Worm (Caenorhabditis elegans) whole organism, early embryonic: ENCODE data around the gene tsp-10.

Experiments
- B0310.2 ChIP-seq: sonication (generic microtip); optimal IDR thresholded peaks from 2 replicates; lab custom pipeline; 2016; ENCODE audit warnings: mild to moderate bottlenecking, missing genetic modification characterization, missing compliant biosample characterization
- F13C5.2 ChIP-seq: sonication (generic microtip); optimal IDR thresholded peaks from 2 replicates; lab custom pipeline; 2017; ENCODE audit warnings: mild to moderate bottlenecking, missing genetic modification characterization, inconsistent platforms, missing compliant biosample characterization
- aly-1 ChIP-seq: sonication (generic microtip); optimal IDR thresholded peaks from 2 replicates; lab custom pipeline; 2016; ENCODE audit warnings: missing genetic modification characterization, missing compliant biosample characterization
- ama-1 ChIP-seq: fragments of 150-350 bp; optimal IDR thresholded peaks from 2 replicates; lab custom pipeline; 2014
- ceh-13 ChIP-seq: fragments of 200-800 bp; sonication (Bioruptor generic); optimal IDR thresholded peaks from 2 replicates; lab custom pipeline; 2018; ENCODE audit warnings: mild to moderate bottlenecking, missing genetic modification characterization, missing compliant biosample characterization
- ceh-36 ChIP-seq: sonication (generic microtip); optimal IDR thresholded peaks from 2 replicates; lab custom pipeline; 2016; ENCODE audit warnings: missing genetic modification characterization, inconsistent platforms, missing compliant biosample characterization
- ets-7 ChIP-seq: sonication (generic microtip); optimal IDR thresholded peaks from 2 replicates; lab custom pipeline; 2016; ENCODE audit warnings: missing genotype, missing genetic modification characterization, missing compliant biosample characterization
- flt-1 ChIP-seq: fragments of 200-800 bp; sonication (Bioruptor generic); IDR thresholded peaks from 2 replicates; pipeline ENCODE4 v1.3.6; 2022; ENCODE audit warnings: missing genetic modification characterization, missing compliant biosample characterization
- hmbx-1 ChIP-seq: sonication (generic microtip); optimal IDR thresholded peaks from 2 replicates; lab custom pipeline; 2016; ENCODE audit warnings: mild to moderate bottlenecking, missing genetic modification characterization, missing compliant biosample characterization
- hmg-4 ChIP-seq: fragments of 200-800 bp; sonication (Bioruptor generic); optimal IDR thresholded peaks from 2 replicates; lab custom pipeline; 2018; ENCODE audit warnings: mild to moderate bottlenecking, missing genetic modification characterization, missing compliant biosample characterization
- hnd-1 ChIP-seq: sonication (generic microtip); optimal IDR thresholded peaks from 2 replicates; lab custom pipeline; 2016; ENCODE audit warnings: missing genetic modification characterization, missing compliant biosample characterization
- pes-1 ChIP-seq: fragments of 200-800 bp; sonication (Bioruptor generic); IDR thresholded peaks from 2 replicates; pipeline ENCODE4 v1.3.6; 2022; ENCODE audit warnings: missing genetic modification reagents, missing genetic modification characterization, missing compliant biosample characterization
- scrt-1 ChIP-seq: fragments of 200-800 bp; sonication (Bioruptor generic); IDR thresholded peaks from 2 replicates; pipeline ENCODE4 v1.3.6; 2022; ENCODE audit warnings: missing genetic modification characterization, missing compliant biosample characterization
- sea-1 ChIP-seq: fragments of 200-800 bp; sonication (Bioruptor generic); conservative IDR thresholded peaks from 2 replicates; pipeline ENCODE4 v1.3.6; 2022; ENCODE audit warnings: missing genetic modification characterization, missing compliant biosample characterization
- tbx-11 ChIP-seq: fragments of 200-800 bp; sonication (Bioruptor generic); IDR thresholded peaks from 2 replicates; pipeline ENCODE4 v1.3.6; 2022; ENCODE audit warnings: missing genetic modification characterization, missing compliant biosample characterization
- tbx-37 ChIP-seq: fragments of 200-800 bp; sonication (Bioruptor generic); conservative IDR thresholded peaks from 2 replicates; pipeline ENCODE4 v1.3.6; 2022; ENCODE audit warnings: missing genetic modification reagents, missing genetic modification characterization, missing compliant biosample characterization
- tra-4 ChIP-seq: sonication (generic microtip); optimal IDR thresholded peaks from 2 replicates; lab custom pipeline; 2017; ENCODE audit warnings: missing genetic modification characterization, missing compliant biosample characterization

Gene tsp-10

DNA sequence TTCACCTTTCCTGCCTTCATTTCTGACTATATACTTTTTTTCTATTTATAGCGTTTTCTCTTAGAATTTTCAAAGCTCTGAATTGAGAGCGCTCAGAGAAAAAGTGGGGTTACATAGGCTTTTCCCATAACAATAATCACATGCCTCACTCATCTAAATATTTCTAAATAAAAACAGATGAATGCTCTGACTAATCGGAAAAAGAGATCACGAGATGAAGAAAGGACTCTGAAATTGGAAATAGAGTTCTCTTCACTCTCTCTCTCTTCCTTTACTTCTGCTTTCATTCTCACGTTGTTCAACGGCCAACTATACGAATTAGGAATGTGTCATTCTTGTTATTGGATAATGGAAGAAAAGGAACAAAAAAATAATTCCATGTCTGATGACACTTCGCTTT, 29.3 kb upstream of the tsp-10 start:
- TF ChIP-seq ama-1 (lab: Kevin White, UChicago) (no peak), scrt-1 (GFP tag; lab: Robert Waterston, UW) (no peak), hnd-1 (tag; lab: Kevin White, UChicago) (no peak), ceh-13 (GFP tag; lab: Kevin White, UChicago) (no peak), ets-7 (tag; lab: Kevin White, UChicago) (no peak), B0310.2 (tag; lab: Kevin White, UChicago) (no peak), ceh-36 (no peak), flt-1 (GFP tag; lab: Robert Waterston, UW) (no peak), aly-1 (tag; lab: Kevin White, UChicago) (no peak), tra-4 (tag; lab: Kevin White, UChicago) (no peak), F13C5.2 (no peak), hmg-4 (GFP tag; lab: Kevin White, UChicago) (no peak), hmbx-1 (tag; lab: Kevin White, UChicago) (no peak), pes-1 (GFP tag; lab: Robert Waterston, UW) (no peak)

- TF ChIP-seq sea-1 (GFP tag; lab: Robert Waterston, UW): no peak
- no peak for TF ChIP-seq hmg-4 (GFP tag; lab: Kevin White, UChicago)
- TF ChIP-seq scrt-1 (GFP tag; lab: Robert Waterston, UW): no peak
- no peak for TF ChIP-seq tra-4 (tag; lab: Kevin White, UChicago)
- no peak for TF ChIP-seq F13C5.2
- TF ChIP-seq ama-1 (lab: Kevin White, UChicago): no peak
- TF ChIP-seq pes-1 (GFP tag; lab: Robert Waterston, UW): no peak
- no peak for TF ChIP-seq ceh-13 (GFP tag; lab: Kevin White, UChicago)
- TF ChIP-seq hmbx-1 (tag; lab: Kevin White, UChicago): no peak
- TF ChIP-seq ets-7 (tag; lab: Kevin White, UChicago): no peak
- TF ChIP-seq aly-1 (tag; lab: Kevin White, UChicago): no peak
- no peak for TF ChIP-seq B0310.2 (tag; lab: Kevin White, UChicago)
- TF ChIP-seq ceh-36: no peak
These were observed 23.0 kb upstream of the tsp-10 start, which contains the start of gene C18H9.5 for ce11 chrII:6695388-6695787. Gene C18H9.5, minus strand, starts transcription at chrII:6695566.

DNA sequence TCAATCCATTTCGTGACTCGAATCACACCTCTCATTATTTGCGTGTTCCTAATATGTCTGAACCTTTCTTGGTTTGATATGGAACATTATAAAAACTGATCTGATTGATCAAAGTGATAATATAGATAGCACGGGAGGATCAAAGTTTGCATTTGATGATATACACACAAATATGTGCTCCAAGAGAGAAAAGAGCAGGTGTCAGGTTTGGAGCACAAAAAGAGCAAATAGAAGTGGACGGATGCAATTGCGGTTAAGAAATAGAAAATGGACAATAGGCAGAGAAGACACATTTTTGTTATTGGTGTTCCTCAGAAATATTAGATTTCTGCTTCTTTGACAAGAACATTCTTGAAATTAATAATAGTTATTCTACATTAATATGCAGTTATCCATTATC, 19.6 kb upstream of the tsp-10 start, which contains the start of gene C18H9.1:
C18H9.1 (plus strand) TSS at position 301 of the 400 bp plus-strand sequence.
- no peak for TF ChIP-seq ceh-13 (GFP tag; lab: Kevin White, UChicago)

ce11 chrII:6701497-6701896, 16.9 kb upstream of the tsp-10 start, which contains the start of gene C18H9.6:
Gene C18H9.6, minus strand, starts transcription at chrII:6701625.
- TF ChIP-seq B0310.2 (tag; lab: Kevin White, UChicago) (no peak), hmg-4 (GFP tag; lab: Kevin White, UChicago) (no peak), ama-1 (lab: Kevin White, UChicago) (no peak), tbx-37 (GFP tag; lab: Robert Waterston, UW) (no peak), hnd-1 (tag; lab: Kevin White, UChicago) (no peak)

- TF ChIP-seq sea-1 (GFP tag; lab: Robert Waterston, UW) (no peak), hnd-1 (tag; lab: Kevin White, UChicago) (no peak), tbx-37 (GFP tag; lab: Robert Waterston, UW) (no peak), ceh-36 (no peak), ceh-13 (GFP tag; lab: Kevin White, UChicago) (no peak), pes-1 (GFP tag; lab: Robert Waterston, UW) (no peak), flt-1 (GFP tag; lab: Robert Waterston, UW) (no peak), ets-7 (tag; lab: Kevin White, UChicago) (no peak), F13C5.2 (no peak), B0310.2 (tag; lab: Kevin White, UChicago) (no peak), ama-1 (lab: Kevin White, UChicago) (no peak), aly-1 (tag; lab: Kevin White, UChicago) (no peak), hmbx-1 (tag; lab: Kevin White, UChicago) (no peak), scrt-1 (GFP tag; lab: Robert Waterston, UW) (no peak), hmg-4 (GFP tag; lab: Kevin White, UChicago) (no peak), tbx-11 (GFP tag; lab: Robert Waterston, UW) (no peak), tra-4 (tag; lab: Kevin White, UChicago) (no peak)
These were observed 12.7 kb upstream of the tsp-10 start, which contains the start of gene rpy-1 for ce11 chrII:6705593-6706228. Gene rpy-1, minus strand, starts transcription at chrII:6705643.

DNA sequence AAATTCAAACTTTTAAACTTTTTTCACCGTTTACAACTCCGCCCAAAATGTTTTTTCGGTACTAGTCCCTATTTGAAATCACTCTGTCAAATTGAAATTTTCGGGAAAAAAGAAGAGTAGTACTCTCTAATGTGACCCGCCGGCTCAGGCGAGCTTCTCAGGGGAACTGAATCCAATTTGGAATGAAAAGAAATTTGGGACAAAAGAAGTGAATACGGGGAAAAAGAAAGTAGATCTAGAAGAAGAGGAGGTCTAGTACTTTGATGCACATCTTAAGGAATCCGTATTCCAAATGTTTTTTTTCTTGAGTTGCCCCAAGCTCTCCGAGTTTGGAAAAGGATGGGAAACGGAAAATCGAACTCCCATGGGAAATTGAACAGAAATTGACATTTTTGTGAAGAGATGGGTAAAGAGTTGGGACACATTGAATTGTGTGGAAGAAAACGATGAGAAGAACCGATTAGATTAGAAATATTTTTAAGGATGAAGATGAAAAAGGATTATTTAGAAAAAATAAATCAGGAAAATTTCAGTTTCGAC, 11.8 kb upstream of the tsp-10 start:
- TF ChIP-seq hnd-1 (tag; lab: Kevin White, UChicago) (no peak), scrt-1 (GFP tag; lab: Robert Waterston, UW) (no peak), ama-1 (lab: Kevin White, UChicago) (no peak), ceh-36 (no peak), pes-1 (GFP tag; lab: Robert Waterston, UW) (no peak), sea-1 (GFP tag; lab: Robert Waterston, UW) (no peak), ceh-13 (GFP tag; lab: Kevin White, UChicago) (no peak), flt-1 (GFP tag; lab: Robert Waterston, UW) (no peak), ets-7 (tag; lab: Kevin White, UChicago) (no peak), aly-1 (tag; lab: Kevin White, UChicago) (no peak), tra-4 (tag; lab: Kevin White, UChicago) (no peak), B0310.2 (tag; lab: Kevin White, UChicago) (no peak), F13C5.2 (no peak), hmg-4 (GFP tag; lab: Kevin White, UChicago) (no peak), hmbx-1 (tag; lab: Kevin White, UChicago) (no peak)
